Worm (Caenorhabditis elegans): ENCODE results near the gene ugt-57.
A peak's percentile ranks its signal among the peaks of the same experiment; 100 is the strongest.

Gene ugt-57

ce11 chrX:6968553-6968952, 23.0 kb upstream of the ugt-57 start:
- TF ChIP-seq aly-2 (tag; optimal IDR thresholded peaks at IDR 0.05): no peak
- no peak for TF ChIP-seq ceh-9 (tag; optimal IDR thresholded peaks at IDR 0.05)
- no peak for TF ChIP-seq lin-39 (tag; optimal IDR thresholded peaks at IDR 0.05)
- no peak for TF ChIP-seq mdl-1 (tag; optimal IDR thresholded peaks at IDR 0.05)
- no peak for TF ChIP-seq skn-1 (tag; optimal IDR thresholded peaks at IDR 0.05)
- TF ChIP-seq zag-1 (tag; optimal IDR thresholded peaks at IDR 0.05): no peak
- TF ChIP-seq ama-1 (optimal IDR thresholded peaks at IDR 0.05): no peak
- no peak for TF ChIP-seq ceh-16 (tag; optimal IDR thresholded peaks at IDR 0.05)
- TF ChIP-seq daf-12 (tag; optimal IDR thresholded peaks at IDR 0.05): no peak
- TF ChIP-seq snpc-4 (tag; optimal IDR thresholded peaks at IDR 0.05): no peak
- TF ChIP-seq ztf-4 (tag; optimal IDR thresholded peaks at IDR 0.05): no peak
- no peak for TF ChIP-seq nhr-237 (tag; optimal IDR thresholded peaks at IDR 0.05)
- no peak for TF ChIP-seq fos-1 (tag; optimal IDR thresholded peaks at IDR 0.05)
- no peak for TF ChIP-seq nhr-28 (tag; optimal IDR thresholded peaks at IDR 0.05)
- no peak for TF ChIP-seq ceh-82 (tag; optimal IDR thresholded peaks at IDR 0.05)

ce11 chrX:6970134-6970533, 21.4 kb upstream of the ugt-57 start:
- TF ChIP-seq elt-3 (tag; optimal IDR thresholded peaks at IDR 0.05): no peak
- no peak for TF ChIP-seq nhr-76 (tag; optimal IDR thresholded peaks at IDR 0.05)
- TF ChIP-seq ZK546.5 (tag; optimal IDR thresholded peaks at IDR 0.05): no peak
- TF ChIP-seq hmg-11 (tag; optimal IDR thresholded peaks at IDR 0.05): no peak
- TF ChIP-seq tbx-2 (tag; optimal IDR thresholded peaks at IDR 0.05): no peak

ce11 chrX:6971301-6971700, 20.2 kb upstream of the ugt-57 start:
- peak; percentile 71 for TF ChIP-seq lin-39 (tag; optimal IDR thresholded peaks at IDR 0.05)
- TF ChIP-seq nfya-1 (tag; optimal IDR thresholded peaks at IDR 0.05; ENCODE audit: insufficient read depth): peak; percentile 39
- no peak for TF ChIP-seq lin-15B (tag; optimal IDR thresholded peaks at IDR 0.05)
- TF ChIP-seq mdl-1 (tag; optimal IDR thresholded peaks at IDR 0.05): no peak

- TF ChIP-seq ceh-28 (tag; optimal IDR thresholded peaks at IDR 0.05): no peak
- no peak for TF ChIP-seq nhr-77 (tag; optimal IDR thresholded peaks at IDR 0.05)
- no peak for TF ChIP-seq elt-1 (tag; optimal IDR thresholded peaks at IDR 0.05)
- no peak for TF ChIP-seq ceh-82 (tag; optimal IDR thresholded peaks at IDR 0.05)
Measured at ce11 chrX:6988212-6988611, 3.3 kb upstream of the ugt-57 start.

ce11 chrX:6989342-6989741, 2.2 kb upstream of the ugt-57 start, which contains the start of gene F01E11.18:
Gene F01E11.18, plus strand, starts transcription at chrX:6989642.
- no peak for TF ChIP-seq elt-1 (tag; optimal IDR thresholded peaks at IDR 0.05)
- no peak for TF ChIP-seq mml-1 (tag; optimal IDR thresholded peaks at IDR 0.05)
- TF ChIP-seq unc-62 (GFP tag; optimal IDR thresholded peaks at IDR 0.05): no peak
- TF ChIP-seq pqm-1 (tag; optimal IDR thresholded peaks at IDR 0.05): no peak

- TF ChIP-seq jun-1 (tag; optimal IDR thresholded peaks at IDR 0.05) (no peak), pha-4 (tag; optimal IDR thresholded peaks at IDR 0.05) (peak; percentile 70), fos-1 (tag; optimal IDR thresholded peaks at IDR 0.05) (no peak), fkh-2 (tag; optimal IDR thresholded peaks at IDR 0.05) (no peak), ZK546.5 (tag; optimal IDR thresholded peaks at IDR 0.05) (no peak)
Measured at ce11 chrX:6996448-6996847, 4.9 kb downstream of the ugt-57 start, which contains the start of the genes F01E11.20 and tsp-16. Gene F01E11.20, minus strand, starts transcription at chrX:6996548. Gene tsp-16, minus strand, starts transcription at chrX:6996620.

- TF ChIP-seq nhr-76 (tag; optimal IDR thresholded peaks at IDR 0.05): no peak
- no peak for TF ChIP-seq unc-39 (tag; optimal IDR thresholded peaks at IDR 0.05)
- TF ChIP-seq sea-2 (GFP tag; optimal IDR thresholded peaks at IDR 0.05): no peak
- no peak for TF ChIP-seq lsy-12 (tag; optimal IDR thresholded peaks at IDR 0.05)
- no peak for TF ChIP-seq ZK546.5 (tag; optimal IDR thresholded peaks at IDR 0.05)
- no peak for TF ChIP-seq aly-2 (tag; optimal IDR thresholded peaks at IDR 0.05)
- no peak for TF ChIP-seq elt-1 (tag; optimal IDR thresholded peaks at IDR 0.05)
- TF ChIP-seq skn-1 (tag; optimal IDR thresholded peaks at IDR 0.05): no peak
- no peak for TF ChIP-seq nhr-67 (tag; optimal IDR thresholded peaks at IDR 0.05)
- TF ChIP-seq ceh-82 (tag; optimal IDR thresholded peaks at IDR 0.05): no peak
- no peak for TF ChIP-seq tbx-2 (tag; optimal IDR thresholded peaks at IDR 0.05)
- TF ChIP-seq nhr-11 (tag; optimal IDR thresholded peaks at IDR 0.05): no peak
- TF ChIP-seq elt-3 (tag; optimal IDR thresholded peaks at IDR 0.05): no peak
- no peak for TF ChIP-seq egl-5 (tag; optimal IDR thresholded peaks at IDR 0.05)
- no peak for TF ChIP-seq mml-1 (tag; optimal IDR thresholded peaks at IDR 0.05)
- TF ChIP-seq fkh-10 (GFP tag; optimal IDR thresholded peaks at IDR 0.05): no peak
Measured at ce11 chrX:7001933-7002332, 10.4 kb downstream of the ugt-57 start.

Measured in whole organism, L3 larva.